Worm (Caenorhabditis elegans) whole organism, young adult: Measurements from ENCODE around the gene C34D1.4.

Experiments
- B0261.1 ChIP-seq: sonication (generic microtip); optimal IDR thresholded peaks from 2 replicates; lab custom pipeline; 2016; ENCODE audit warnings: mild to moderate bottlenecking, missing genetic modification characterization, moderate library complexity, missing compliant biosample characterization
- B0336.3 ChIP-seq: fragments of 200-800 bp; sonication (Bioruptor generic); IDR thresholded peaks from 2 replicates; pipeline ENCODE4 v1.3.6; 2022; ENCODE audit warnings: missing genetic modification characterization, missing compliant biosample characterization
- C06A6.2 ChIP-seq: fragments of 200-800 bp; sonication (Bioruptor generic); conservative IDR thresholded peaks from 2 replicates; pipeline ENCODE4 v1.3.6; 2022; ENCODE audit warnings: missing genetic modification characterization, missing compliant biosample characterization
- F10E7.11 ChIP-seq: sonication (generic microtip); optimal IDR thresholded peaks from 2 replicates; lab custom pipeline; 2017; ENCODE audit warnings: mild to moderate bottlenecking, missing genetic modification characterization, moderate library complexity, missing compliant biosample characterization
- F23B12.7 ChIP-seq: sonication (generic microtip); optimal IDR thresholded peaks from 2 replicates; lab custom pipeline; 2017; ENCODE audit warnings: missing genetic modification characterization, mild to moderate bottlenecking, missing compliant biosample characterization, antibody characterized with exemption, moderate library complexity; ENCODE audit not compliant: insufficient read depth
- F33H1.4 ChIP-seq: fragments of 200-800 bp; sonication (Bioruptor generic); IDR thresholded peaks from 2 replicates; pipeline ENCODE4 v1.3.6; 2022; ENCODE audit warnings: missing genetic modification reagents, missing genetic modification characterization, missing compliant biosample characterization
- F49E8.2 ChIP-seq: sonication (generic microtip); optimal IDR thresholded peaks from 3 replicates; lab custom pipeline; 2017; ENCODE audit warnings: missing genetic modification characterization, mild to moderate bottlenecking, missing compliant biosample characterization, antibody characterized with exemption, moderate library complexity; ENCODE audit not compliant: insufficient read depth
- F57A8.1 ChIP-seq: fragments of 200-800 bp; sonication (Bioruptor generic); optimal IDR thresholded peaks from 2 replicates; lab custom pipeline; 2018; ENCODE audit warnings: mild to moderate bottlenecking, missing genetic modification characterization, moderate library complexity, missing compliant biosample characterization
- Y53G8AR.9 ChIP-seq: fragments of 200-800 bp; sonication (Bioruptor generic); conservative IDR thresholded peaks from 2 replicates; pipeline ENCODE4 v1.3.6; 2022; ENCODE audit warnings: missing genetic modification reagents, missing genetic modification characterization, missing compliant biosample characterization
- Y67H2A.10 ChIP-seq: fragments of 200-800 bp; sonication (Bioruptor generic); conservative IDR thresholded peaks from 2 replicates; pipeline ENCODE4 v1.3.6; 2022; ENCODE audit warnings: missing genetic modification reagents, missing genetic modification characterization, missing compliant biosample characterization
- Y95B8A.8 ChIP-seq: fragments of 200-800 bp; sonication (Bioruptor generic); IDR thresholded peaks from 2 replicates; pipeline ENCODE4 v1.3.6; 2022; ENCODE audit warnings: missing genetic modification reagents, missing genetic modification characterization, missing compliant biosample characterization
- ZK185.1 ChIP-seq: sonication (generic microtip); optimal IDR thresholded peaks from 2 replicates; lab custom pipeline; 2016; ENCODE audit warnings: mild to moderate bottlenecking, missing genetic modification characterization, missing compliant biosample characterization; ENCODE audit not compliant: poor library complexity, severe bottlenecking
- akir-1 ChIP-seq: fragments of 200-800 bp; sonication (Bioruptor generic); optimal IDR thresholded peaks from 2 replicates; lab custom pipeline; 2018; ENCODE audit warnings: mild to moderate bottlenecking, missing genetic modification characterization, moderate library complexity, missing compliant biosample characterization
- aptf-2 ChIP-seq: fragments of 200-800 bp; sonication (Bioruptor generic); conservative IDR thresholded peaks from 2 replicates; pipeline ENCODE4 v1.3.6; 2022; ENCODE audit warnings: missing genetic modification reagents, missing genetic modification characterization, missing compliant biosample characterization
- atf-7 ChIP-seq: sonication (generic microtip); optimal IDR thresholded peaks from 2 replicates; lab custom pipeline; 2017; ENCODE audit warnings: mild to moderate bottlenecking, missing genetic modification characterization, missing compliant biosample characterization
- attf-5 ChIP-seq: fragments of 200-800 bp; sonication (Bioruptor generic); optimal IDR thresholded peaks from 2 replicates; lab custom pipeline; 2018; ENCODE audit warnings: mild to moderate bottlenecking, missing genetic modification characterization, missing compliant biosample characterization
- bed-1 ChIP-seq: fragments of 200-800 bp; sonication (Bioruptor generic); IDR thresholded peaks from 2 replicates; pipeline ENCODE4 v1.3.6; 2022; ENCODE audit warnings: missing genetic modification reagents, missing genetic modification characterization, missing compliant biosample characterization
- cebp-1 ChIP-seq, 2 experiments: fragments of 200-800 bp in 1 of 2; sonication (Bioruptor generic) in 1 of 2; sonication (generic microtip) in 1 of 2; IDR thresholded peaks in 1 of 2; optimal IDR thresholded peaks in 1 of 2; 2 replicates each; pipeline versions ENCODE4 v1.3.6 to Lab custom; 2017 to 2022; ENCODE audit warnings: missing compliant biosample characterization in 2 of 2, missing genetic modification characterization in 2 of 2, mild to moderate bottlenecking in 1 of 2, missing genetic modification reagents in 1 of 2, moderate library complexity in 1 of 2
- cebp-2 ChIP-seq: fragments of 200-800 bp; sonication (Bioruptor generic); IDR thresholded peaks from 2 replicates; pipeline ENCODE4 v1.3.6; 2022; ENCODE audit warnings: missing genetic modification characterization, missing compliant biosample characterization
- ceh-58 ChIP-seq: fragments of 200-800 bp; sonication (Bioruptor generic); IDR thresholded peaks from 2 replicates; pipeline ENCODE4 v1.3.6; 2022; ENCODE audit warnings: missing genetic modification characterization, missing compliant biosample characterization
- ceh-91 ChIP-seq: fragments of 200-800 bp; sonication (Bioruptor generic); IDR thresholded peaks from 2 replicates; pipeline ENCODE4 v1.3.6; 2022; ENCODE audit warnings: missing genetic modification reagents, missing genetic modification characterization, missing compliant biosample characterization
- die-1 ChIP-seq: sonication (generic microtip); optimal IDR thresholded peaks from 2 replicates; lab custom pipeline; 2016; ENCODE audit warnings: missing genotype, mild to moderate bottlenecking, missing genetic modification characterization, missing compliant biosample characterization
- egl-44 ChIP-seq: fragments of 200-800 bp; sonication (Bioruptor generic); IDR thresholded peaks from 2 replicates; pipeline ENCODE4 v1.3.6; 2022; ENCODE audit warnings: missing genetic modification reagents, missing genetic modification characterization, missing compliant biosample characterization
- egrh-3 ChIP-seq: fragments of 200-800 bp; sonication (Bioruptor generic); IDR thresholded peaks from 2 replicates; pipeline ENCODE4 v1.3.6; 2022; ENCODE audit warnings: missing genetic modification reagents, missing genetic modification characterization, missing compliant biosample characterization
- ets-4 ChIP-seq: fragments of 200-800 bp; sonication (Bioruptor generic); optimal IDR thresholded peaks from 2 replicates; lab custom pipeline; 2018; ENCODE audit warnings: mild to moderate bottlenecking, missing genetic modification characterization, missing compliant biosample characterization
- gei-17 ChIP-seq: fragments of 200-800 bp; sonication (Bioruptor generic); optimal IDR thresholded peaks from 2 replicates; lab custom pipeline; 2018; ENCODE audit warnings: mild to moderate bottlenecking, missing genetic modification characterization, missing compliant biosample characterization
- hmg-1.2 ChIP-seq: fragments of 200-800 bp; sonication (Bioruptor generic); IDR thresholded peaks from 2 replicates; pipeline ENCODE4 v1.3.6; 2022; ENCODE audit warnings: missing genetic modification reagents, missing genetic modification characterization, missing compliant biosample characterization
- lag-1 ChIP-seq: fragments of 200-800 bp; sonication (Bioruptor generic); IDR thresholded peaks from 2 replicates; pipeline ENCODE4 v1.3.6; 2022; ENCODE audit warnings: missing genetic modification reagents, missing genetic modification characterization, missing compliant biosample characterization
- let-526 ChIP-seq: fragments of 200-800 bp; sonication (Bioruptor generic); IDR thresholded peaks from 2 replicates; pipeline ENCODE4 v1.3.6; 2022; ENCODE audit warnings: missing genetic modification reagents, missing genetic modification characterization, missing compliant biosample characterization
- let-607 ChIP-seq, 2 experiments: fragments of 200-800 bp in 1 of 2; sonication (Bioruptor generic) in 1 of 2; sonication (generic microtip) in 1 of 2; optimal IDR thresholded peaks; 2 replicates each; lab custom pipeline; 2016 to 2018; ENCODE audit warnings: mild to moderate bottlenecking in 2 of 2, missing compliant biosample characterization in 2 of 2, missing genetic modification characterization in 2 of 2, moderate library complexity in 2 of 2, missing genotype in 1 of 2
- lin-26 ChIP-seq: fragments of 200-800 bp; sonication (Bioruptor generic); IDR thresholded peaks from 2 replicates; pipeline ENCODE4 v1.3.6; 2022; ENCODE audit warnings: missing genetic modification reagents, missing genetic modification characterization, missing compliant biosample characterization
- lin-54 ChIP-seq: fragments of 200-800 bp; sonication (Bioruptor generic); optimal IDR thresholded peaks from 2 replicates; lab custom pipeline; 2018; ENCODE audit warnings: mild to moderate bottlenecking, missing genetic modification characterization, missing compliant biosample characterization
- lir-1 ChIP-seq: fragments of 200-800 bp; sonication (Bioruptor generic); conservative IDR thresholded peaks from 2 replicates; pipeline ENCODE4 v1.3.6; 2022; ENCODE audit warnings: missing genetic modification reagents, missing genetic modification characterization, missing compliant biosample characterization
- madf-10 ChIP-seq: sonication (generic microtip); optimal IDR thresholded peaks from 2 replicates; lab custom pipeline; 2016; ENCODE audit warnings: mild to moderate bottlenecking, missing genetic modification characterization, missing compliant biosample characterization
- madf-3 ChIP-seq: fragments of 200-800 bp; sonication (Bioruptor generic); IDR thresholded peaks from 2 replicates; pipeline ENCODE4 v1.3.6; 2022; ENCODE audit warnings: missing genetic modification reagents, missing genetic modification characterization, missing compliant biosample characterization
- madf-6 ChIP-seq: fragments of 200-800 bp; sonication (Bioruptor generic); IDR thresholded peaks from 2 replicates; pipeline ENCODE4 v1.3.6; 2022; ENCODE audit warnings: missing genetic modification reagents, missing genetic modification characterization, missing compliant biosample characterization
- mxl-1 ChIP-seq: sonication (generic microtip); optimal IDR thresholded peaks from 2 replicates; lab custom pipeline; 2016; ENCODE audit warnings: missing genetic modification characterization, missing compliant biosample characterization
- nfya-1 ChIP-seq: sonication (generic microtip); optimal IDR thresholded peaks from 2 replicates; lab custom pipeline; 2017; ENCODE audit warnings: antibody characterized with exemption, missing compliant biosample characterization, missing genetic modification characterization, borderline replicate concordance; ENCODE audit not compliant: insufficient read depth
- nfya-2 ChIP-seq: fragments of 200-800 bp; sonication (Bioruptor generic); IDR thresholded peaks from 2 replicates; pipeline ENCODE4 v1.3.6; 2022; ENCODE audit warnings: missing genetic modification reagents, missing genetic modification characterization, missing compliant biosample characterization
- nfyb-1 ChIP-seq: fragments of 200-800 bp; sonication (Bioruptor generic); IDR thresholded peaks from 2 replicates; pipeline ENCODE4 v1.3.6; 2022; ENCODE audit warnings: missing genetic modification reagents, missing genetic modification characterization, missing compliant biosample characterization
- nhr-90 ChIP-seq: sonication (generic microtip); optimal IDR thresholded peaks from 2 replicates; lab custom pipeline; 2016; ENCODE audit warnings: missing genotype, mild to moderate bottlenecking, missing genetic modification characterization, missing compliant biosample characterization
- pbrm-1 ChIP-seq: fragments of 200-800 bp; sonication (Bioruptor generic); IDR thresholded peaks from 2 replicates; pipeline ENCODE4 v1.3.6; 2022; ENCODE audit warnings: missing genetic modification reagents, missing genetic modification characterization, missing compliant biosample characterization
- sdz-38 ChIP-seq: sonication (generic microtip); optimal IDR thresholded peaks from 2 replicates; lab custom pipeline; 2016; ENCODE audit warnings: missing genotype, missing genetic modification characterization, missing compliant biosample characterization
- somi-1 ChIP-seq: fragments of 200-800 bp; sonication (Bioruptor generic); optimal IDR thresholded peaks from 2 replicates; lab custom pipeline; 2018; ENCODE audit warnings: mild to moderate bottlenecking, missing genetic modification characterization, missing compliant biosample characterization
- tbp1 ChIP-seq: fragments of 200-800 bp; sonication (Bioruptor generic); optimal IDR thresholded peaks from 2 replicates; lab custom pipeline; 2018; ENCODE audit warnings: mild to moderate bottlenecking, missing genetic modification characterization, missing compliant biosample characterization
- ztf-25 ChIP-seq: fragments of 200-800 bp; sonication (Bioruptor generic); IDR thresholded peaks from 2 replicates; pipeline ENCODE4 v1.3.6; 2022; ENCODE audit warnings: missing genetic modification reagents, missing genetic modification characterization, missing compliant biosample characterization
- ztf-3 ChIP-seq: fragments of 200-800 bp; sonication (Bioruptor generic); optimal IDR thresholded peaks from 2 replicates; lab custom pipeline; 2018; ENCODE audit warnings: mild to moderate bottlenecking, missing genetic modification characterization, missing compliant biosample characterization
- ztf-6 ChIP-seq: fragments of 200-800 bp; sonication (Bioruptor generic); IDR thresholded peaks from 2 replicates; pipeline ENCODE4 v1.3.6; 2022; ENCODE audit warnings: missing genetic modification reagents, missing genetic modification characterization, missing compliant biosample characterization

The C34D1.4 gene

ce11 chrV:13269228-13269630, 10.1 kb upstream of the C34D1.4 start:
- TF ChIP-seq somi-1 (GFP tag; lab: Kevin White, UChicago) (no peak), Y53G8AR.9 (GFP tag; lab: Robert Waterston, UW) (no peak), madf-3 (GFP tag; lab: Robert Waterston, UW) (no peak), madf-10 (tag; lab: Kevin White, UChicago) (no peak), Y67H2A.10 (no peak), tbp1 (GFP tag; lab: Kevin White, UChicago) (peak; percentile 20), ztf-25 (GFP tag; lab: Robert Waterston, UW) (no peak), F49E8.2 (tag; lab: Kevin White, UChicago) (no peak), akir-1 (GFP tag; lab: Kevin White, UChicago) (no peak), lag-1 (GFP tag; lab: Robert Waterston, UW) (no peak), egrh-3 (GFP tag; lab: Robert Waterston, UW) (no peak), C06A6.2 (GFP tag; lab: Robert Waterston, UW) (no peak), gei-17 (GFP tag; lab: Kevin White, UChicago) (no peak), attf-5 (GFP tag; lab: Kevin White, UChicago) (no peak), bed-1 (GFP tag; lab: Robert Waterston, UW) (no peak), ceh-91 (no peak), F33H1.4 (no peak), Y95B8A.8 (GFP tag; lab: Robert Waterston, UW) (no peak), egl-44 (GFP tag; lab: Robert Waterston, UW) (0 out of 2 replicates have a peak, but pooled peaks have one; percentile 26), B0336.3 (GFP tag; lab: Robert Waterston, UW) (0 out of 2 replicates have a peak, but pooled peaks have one; percentile 38), atf-7 (tag; lab: Kevin White, UChicago) (peak; percentile 74), ets-4 (GFP tag; lab: Kevin White, UChicago) (peak; percentile 63), ztf-3 (GFP tag; lab: Kevin White, UChicago) (no peak), F57A8.1 (GFP tag; lab: Kevin White, UChicago) (no peak), madf-6 (no peak), nfyb-1 (GFP tag; lab: Robert Waterston, UW) (peak; percentile 51; the same call in 1 of the 2 replicates), die-1 (no peak), aptf-2 (no peak), cebp-1 (GFP tag; IDR thresholded peaks at IDR 0.05; lab: Robert Waterston, UW) (peak; percentile 76; the same call in 1 of the 2 replicates), cebp-1 (tag; optimal IDR thresholded peaks at IDR 0.05; lab: Kevin White, UChicago) (peak; percentile 86), cebp-2 (no peak), mxl-1 (no peak), nhr-90 (peak; percentile 25), lin-54 (GFP tag; lab: Kevin White, UChicago) (no peak), sdz-38 (tag; lab: Kevin White, UChicago) (no peak), let-526 (GFP tag; lab: Robert Waterston, UW) (no peak), let-607 (tag; optimal IDR thresholded peaks at IDR 0.05; lab: Kevin White, UChicago) (peak in 1 of 2 experiments; percentile 41), B0261.1 (tag; lab: Kevin White, UChicago) (no peak), F10E7.11 (tag; lab: Kevin White, UChicago) (no peak), nfya-1 (tag; lab: Kevin White, UChicago) (no peak), nfya-2 (GFP tag; lab: Robert Waterston, UW) (no peak), lin-26 (GFP tag; lab: Robert Waterston, UW) (no peak), F23B12.7 (tag; lab: Kevin White, UChicago) (no peak), ztf-6 (GFP tag; lab: Robert Waterston, UW) (no peak), ZK185.1 (tag; lab: Kevin White, UChicago) (no peak), ceh-58 (GFP tag; lab: Robert Waterston, UW) (no peak), pbrm-1 (GFP tag; lab: Robert Waterston, UW) (no peak), hmg-1.2 (GFP tag; lab: Robert Waterston, UW) (no peak), lir-1 (GFP tag; lab: Robert Waterston, UW) (no peak)
